5 fruit fly cellular contexts compared by ENCODE assay signal in the genomic region with DNA sequence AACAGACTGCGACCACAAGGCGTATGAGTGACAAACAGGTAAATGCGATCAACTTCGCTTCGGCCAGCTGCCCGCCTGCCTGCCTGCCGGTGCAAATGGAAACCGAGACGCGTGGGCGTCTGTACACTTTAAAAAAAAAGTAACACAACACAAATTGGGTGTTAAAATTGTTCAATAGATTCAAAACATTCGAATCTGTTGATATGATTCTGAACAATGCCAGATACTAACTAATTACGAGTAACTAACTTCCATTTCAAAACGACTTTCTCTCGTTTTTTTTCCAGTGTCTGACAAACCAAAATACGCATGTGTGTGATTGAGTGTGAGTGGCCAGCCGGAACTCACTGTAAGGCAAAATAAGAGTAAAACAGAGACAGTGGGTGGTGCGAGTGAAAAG.
TF ChIP-seq lines count a peak whose summit lies in the region.

No protein-coding gene starts in this region.

- TF ChIP-seq CTCF in whole organism, embryonic (GFP tag; optimal IDR thresholded peaks at IDR 0.05; lab: Kevin White, UChicago) = peak; percentile 51

TF ChIP-seq in whole organism, adult, 20 proteins besides CTCF, POLR2A, EP300 and RAD21 (continues in another document):
- TF ChIP-seq cnc (optimal IDR thresholded peaks at IDR 0.05; lab: Kevin White, UChicago) (no peak), bab1 (GFP tag; optimal IDR thresholded peaks at IDR 0.05; lab: Kevin White, UChicago) (no peak), ovo (GFP tag; optimal IDR thresholded peaks at IDR 0.05; lab: Kevin White, UChicago) (no peak), CG5204 (GFP tag; optimal IDR thresholded peaks at IDR 0.05; lab: Kevin White, UChicago) (no peak), CG33017 (tag; optimal IDR thresholded peaks at IDR 0.05; lab: Kevin White, UChicago) (peak; percentile 34), CG1620 (GFP tag; optimal IDR thresholded peaks at IDR 0.05; lab: Kevin White, UChicago) (no peak), CG7101 (tag; optimal IDR thresholded peaks at IDR 0.05; lab: Kevin White, UChicago) (no peak), Crg-1 (GFP tag; optimal IDR thresholded peaks at IDR 0.05; lab: Kevin White, UChicago) (no peak), CG12768 (GFP tag; optimal IDR thresholded peaks at IDR 0.05; lab: Kevin White, UChicago) (peak; percentile 52), Hr96 (GFP tag; optimal IDR thresholded peaks at IDR 0.05; lab: Kevin White, UChicago) (no peak), tj (GFP tag; optimal IDR thresholded peaks at IDR 0.05; lab: Kevin White, UChicago) (peak; percentile 20), kay (GFP tag; lab: Kevin White, UChicago; ENCODE audit: borderline replicate concordance) (no peak), CG7045 (GFP tag; optimal IDR thresholded peaks at IDR 0.05; lab: Kevin White, UChicago) (peak; percentile 77), toe (GFP tag; optimal IDR thresholded peaks at IDR 0.05; lab: Kevin White, UChicago) (no peak), Clk (GFP tag; optimal IDR thresholded peaks at IDR 0.05; lab: Kevin White, UChicago) (peak; percentile 55), cic (GFP tag; optimal IDR thresholded peaks at IDR 0.05; lab: Kevin White, UChicago) (no peak), pad (GFP tag; optimal IDR thresholded peaks at IDR 0.05; lab: Kevin White, UChicago) (peak; percentile 21), CG11617 (GFP tag; optimal IDR thresholded peaks at IDR 0.05; lab: Kevin White, UChicago) (peak; percentile 26)

TF ChIP-seq in whole organism, embryonic, 481 proteins besides CTCF, POLR2A, EP300 and RAD21 (continues in another document):
- TF ChIP-seq scrt (GFP tag; optimal IDR thresholded peaks at IDR 0.05; lab: Kevin White, UChicago) (peak; percentile 85), lbe (GFP tag; optimal IDR thresholded peaks at IDR 0.05; lab: Kevin White, UChicago) (peak; percentile 89), Ets97D (GFP tag; optimal IDR thresholded peaks at IDR 0.05; lab: Kevin White, UChicago) (peak; percentile 67), nmo (GFP tag; optimal IDR thresholded peaks at IDR 0.05; lab: Kevin White, UChicago) (peak; percentile 88), run (tag; optimal IDR thresholded peaks at IDR 0.05; lab: Kevin White, UChicago) (peak; percentile 82), eve (GFP tag; optimal IDR thresholded peaks at IDR 0.05; lab: Kevin White, UChicago) (no peak), prd (optimal IDR thresholded peaks at IDR 0.05; lab: Kevin White, UChicago) (no peak), prd (GFP tag; IDR thresholded peaks at IDR 0.05; lab: Robert Waterston, UW) (peak; percentile 91), chinmo (GFP tag; IDR thresholded peaks at IDR 0.05; lab: Robert Waterston, UW; ENCODE audit: partially characterized antibody) (no peak), CG18619 (GFP tag; optimal IDR thresholded peaks at IDR 0.05; lab: Kevin White, UChicago) (peak; percentile 62), Xrp1 (GFP tag; IDR thresholded peaks at IDR 0.05; lab: Robert Waterston, UW) (peak; percentile 88), CG8290 (GFP tag; optimal IDR thresholded peaks at IDR 0.05; lab: Kevin White, UChicago) (peak; percentile 59), CG8290 (tag; optimal IDR thresholded peaks at IDR 0.05; lab: Kevin White, UChicago) (peak in 1 of 2 experiments; percentile 72), Six4 (GFP tag; optimal IDR thresholded peaks at IDR 0.05; lab: Kevin White, UChicago) (peak; percentile 83), E2f2 (GFP tag; IDR thresholded peaks at IDR 0.05; lab: Robert Waterston, UW) (peak; percentile 59; the same call in 1 of the 2 replicates), Atf3 (GFP tag; optimal IDR thresholded peaks at IDR 0.05; lab: Kevin White, UChicago) (peak; percentile 42), CG1233 (GFP tag; optimal IDR thresholded peaks at IDR 0.05; lab: Kevin White, UChicago) (peak; percentile 84)

TF ChIP-seq in whole organism, prepupa, 60 proteins besides CTCF, POLR2A, EP300 and RAD21 (continues in another document):
- TF ChIP-seq Sox102F (GFP tag; optimal IDR thresholded peaks at IDR 0.05; lab: Kevin White, UChicago) (no peak), CG3919 (GFP tag; optimal IDR thresholded peaks at IDR 0.05; lab: Kevin White, UChicago) (peak; percentile 95), CG8632 (GFP tag; optimal IDR thresholded peaks at IDR 0.05; lab: Kevin White, UChicago) (peak; percentile 74), CG11762 (GFP tag; optimal IDR thresholded peaks at IDR 0.05; lab: Kevin White, UChicago; ENCODE audit: insufficient read depth) (peak; percentile 87), dac (GFP tag; optimal IDR thresholded peaks at IDR 0.05; lab: Kevin White, UChicago) (peak; percentile 91), CG7368 (GFP tag; optimal IDR thresholded peaks at IDR 0.05; lab: Kevin White, UChicago) (peak; percentile 90), pdm3 (GFP tag; optimal IDR thresholded peaks at IDR 0.05; lab: Kevin White, UChicago) (peak; percentile 87), CG4318 (GFP tag; optimal IDR thresholded peaks at IDR 0.05; lab: Kevin White, UChicago) (no peak), CG8119 (GFP tag; IDR thresholded peaks at IDR 0.05; lab: Robert Waterston, UW) (peak; percentile 96), CG11902 (GFP tag; optimal IDR thresholded peaks at IDR 0.05; lab: Kevin White, UChicago) (peak; percentile 92), Hr4 (GFP tag; optimal IDR thresholded peaks at IDR 0.05; lab: Kevin White, UChicago) (peak; percentile 96), Met (GFP tag; optimal IDR thresholded peaks at IDR 0.05; lab: Kevin White, UChicago) (peak; percentile 92), Gug (GFP tag; IDR thresholded peaks at IDR 0.05; lab: Robert Waterston, UW) (peak; percentile 93), CG6792 (GFP tag; optimal IDR thresholded peaks at IDR 0.05; lab: Kevin White, UChicago) (peak; percentile 84), CG6854 (GFP tag; optimal IDR thresholded peaks at IDR 0.05; lab: Kevin White, UChicago) (peak; percentile 70), CG9139 (GFP tag; optimal IDR thresholded peaks at IDR 0.05; lab: Kevin White, UChicago) (peak; percentile 53), Eip93F (GFP tag; optimal IDR thresholded peaks at IDR 0.05; lab: Kevin White, UChicago) (peak; percentile 45), lz (GFP tag; optimal IDR thresholded peaks at IDR 0.05; lab: Kevin White, UChicago) (peak; percentile 89)

TF ChIP-seq in whole organism, pupa, 21 proteins besides CTCF, POLR2A, EP300 and RAD21 (continues in another document):
- TF ChIP-seq CG14655 (GFP tag; optimal IDR thresholded peaks at IDR 0.05; lab: Kevin White, UChicago) = no peak
- TF ChIP-seq Pif1A (GFP tag; optimal IDR thresholded peaks at IDR 0.05; lab: Kevin White, UChicago) = peak; percentile 95
- peak; percentile 97 for TF ChIP-seq Ets98B (GFP tag; IDR thresholded peaks at IDR 0.05; lab: Robert Waterston, UW)
- peak; percentile 93 for TF ChIP-seq rn (GFP tag; IDR thresholded peaks at IDR 0.05; lab: Robert Waterston, UW)
- no peak for TF ChIP-seq CG13204 (GFP tag; optimal IDR thresholded peaks at IDR 0.05; lab: Kevin White, UChicago)
- peak; percentile 88 for TF ChIP-seq CG12605 (GFP tag; IDR thresholded peaks at IDR 0.05; lab: Robert Waterston, UW)
- no peak for TF ChIP-seq D1 (tag; optimal IDR thresholded peaks at IDR 0.05; lab: Kevin White, UChicago)
- peak; percentile 97 for TF ChIP-seq CG32121 (GFP tag; IDR thresholded peaks at IDR 0.05; lab: Robert Waterston, UW)
- TF ChIP-seq fd96Ca (GFP tag; IDR thresholded peaks at IDR 0.05; lab: Robert Waterston, UW) = peak; percentile 97
- peak; percentile 75 for TF ChIP-seq CG17806 (tag; optimal IDR thresholded peaks at IDR 0.05; lab: Kevin White, UChicago)
- TF ChIP-seq CG8301 (tag; optimal IDR thresholded peaks at IDR 0.05; lab: Kevin White, UChicago) = peak; percentile 94
- peak; percentile 89 for TF ChIP-seq CG10348 (GFP tag; IDR thresholded peaks at IDR 0.05; lab: Robert Waterston, UW)
- peak; percentile 88 for TF ChIP-seq Snoo (tag; optimal IDR thresholded peaks at IDR 0.05; lab: Kevin White, UChicago)
- peak; percentile 16 for TF ChIP-seq EcR (GFP tag; optimal IDR thresholded peaks at IDR 0.05; lab: Kevin White, UChicago)
- no peak for TF ChIP-seq CG34367 (tag; optimal IDR thresholded peaks at IDR 0.05; lab: Kevin White, UChicago)
- peak; percentile 70 for TF ChIP-seq CG15710 (tag; optimal IDR thresholded peaks at IDR 0.05; lab: Kevin White, UChicago)
- TF ChIP-seq Pif1B (GFP tag; optimal IDR thresholded peaks at IDR 0.05; lab: Kevin White, UChicago) = peak; percentile 90
- peak; percentile 57 for TF ChIP-seq gl (tag; optimal IDR thresholded peaks at IDR 0.05; lab: Kevin White, UChicago)
- TF ChIP-seq CG4496 (GFP tag; IDR thresholded peaks at IDR 0.05; lab: Robert Waterston, UW) = peak; percentile 96
- TF ChIP-seq CG8159 (tag; optimal IDR thresholded peaks at IDR 0.05; lab: Kevin White, UChicago) = peak; percentile 82

TF ChIP-seq in whole organism, wandering third instar larva, 38 proteins besides CTCF, POLR2A, EP300 and RAD21 (continues in another document):
- peak; percentile 90 for TF ChIP-seq HLH106 (tag; optimal IDR thresholded peaks at IDR 0.05; lab: Kevin White, UChicago)
- TF ChIP-seq CrebA (GFP tag; optimal IDR thresholded peaks at IDR 0.05; lab: Kevin White, UChicago; ENCODE audit: borderline replicate concordance) = no peak
- peak; percentile 80 to 93 for TF ChIP-seq foxo (GFP tag; optimal IDR thresholded peaks at IDR 0.05; lab: Kevin White, UChicago)
- peak; percentile 27 for TF ChIP-seq Rel (GFP tag; optimal IDR thresholded peaks at IDR 0.05; lab: Kevin White, UChicago)
- TF ChIP-seq Rel (tag; optimal IDR thresholded peaks at IDR 0.05; lab: Kevin White, UChicago) = peak; percentile 29
- TF ChIP-seq Mio (GFP tag; optimal IDR thresholded peaks at IDR 0.05; lab: Kevin White, UChicago) = peak; percentile 11
- peak; percentile 85 for TF ChIP-seq rgr (GFP tag; optimal IDR thresholded peaks at IDR 0.05; lab: Kevin White, UChicago)
- TF ChIP-seq sv (GFP tag; optimal IDR thresholded peaks at IDR 0.05; lab: Kevin White, UChicago) = peak; percentile 38
- no peak for TF ChIP-seq N (GFP tag; optimal IDR thresholded peaks at IDR 0.05; lab: Kevin White, UChicago)
- TF ChIP-seq Hr83 (GFP tag; optimal IDR thresholded peaks at IDR 0.05; lab: Kevin White, UChicago; ENCODE audit: poor library complexity, severe bottlenecking) = no peak
- TF ChIP-seq br (GFP tag; optimal IDR thresholded peaks at IDR 0.05; lab: Kevin White, UChicago) = peak; percentile 88
- TF ChIP-seq dmrt93B (GFP tag; optimal IDR thresholded peaks at IDR 0.05; lab: Kevin White, UChicago) = peak; percentile 80
- peak; percentile 92 for TF ChIP-seq fru (GFP tag; optimal IDR thresholded peaks at IDR 0.05; lab: Kevin White, UChicago)
- TF ChIP-seq lola (GFP tag; optimal IDR thresholded peaks at IDR 0.05; lab: Kevin White, UChicago) = no peak
- TF ChIP-seq CG32264 (GFP tag; optimal IDR thresholded peaks at IDR 0.05; lab: Kevin White, UChicago) = peak; percentile 89
- no peak for TF ChIP-seq Hr78 (GFP tag; optimal IDR thresholded peaks at IDR 0.05; lab: Kevin White, UChicago)
- TF ChIP-seq Hnf4 (GFP tag; optimal IDR thresholded peaks at IDR 0.05; lab: Kevin White, UChicago) = peak; percentile 74
- TF ChIP-seq ey (GFP tag; optimal IDR thresholded peaks at IDR 0.05; lab: Kevin White, UChicago) = peak; percentile 87
- peak; percentile 71 for TF ChIP-seq woc (GFP tag; optimal IDR thresholded peaks at IDR 0.05; lab: Kevin White, UChicago)
- TF ChIP-seq CG9705 (GFP tag; optimal IDR thresholded peaks at IDR 0.05; lab: Kevin White, UChicago) = peak; percentile 69
- peak; percentile 87 for TF ChIP-seq OdsH (GFP tag; optimal IDR thresholded peaks at IDR 0.05; lab: Kevin White, UChicago)
- TF ChIP-seq Sp1 (GFP tag; optimal IDR thresholded peaks at IDR 0.05; lab: Kevin White, UChicago) = peak; percentile 66
